Fruit fly (Drosophila melanogaster): ENCODE results near the gene CG44227.

The CG44227 gene

dm6 chr3R:8715371-8715770 lies 30.4 kb upstream of the CG44227 start:
- TF ChIP-seq EcR (GFP tag; optimal IDR thresholded peaks at IDR 0.05) (no peak), CG8478 (optimal IDR thresholded peaks at IDR 0.05) (no peak), psq (optimal IDR thresholded peaks at IDR 0.05) (no peak), Dll (optimal IDR thresholded peaks at IDR 0.05) (no peak), pan (optimal IDR thresholded peaks at IDR 0.05) (no peak), usp (GFP tag; optimal IDR thresholded peaks at IDR 0.05) (no peak)

dm6 chr3R:8712722-8713131 lies 27.8 kb upstream of the CG44227 start, which contains the start of gene CG8112:
Gene CG8112 (plus strand): TSS chr3R:8712933.
- TF ChIP-seq Dll (optimal IDR thresholded peaks at IDR 0.05), result no peak
- no peak for TF ChIP-seq usp (GFP tag; optimal IDR thresholded peaks at IDR 0.05)
- no peak for TF ChIP-seq psq (optimal IDR thresholded peaks at IDR 0.05)
- no peak for TF ChIP-seq CG8478 (optimal IDR thresholded peaks at IDR 0.05)
- TF ChIP-seq pan (optimal IDR thresholded peaks at IDR 0.05), result no peak
- no peak for TF ChIP-seq EcR (GFP tag; optimal IDR thresholded peaks at IDR 0.05)

- no peak for TF ChIP-seq pan (optimal IDR thresholded peaks at IDR 0.05)
- no peak for TF ChIP-seq EcR (GFP tag; optimal IDR thresholded peaks at IDR 0.05)
These were observed 27.0 kb upstream of the CG44227 start for dm6 chr3R:8711890-8712449.

dm6 chr3R:8707166-8707565 lies 22.2 kb upstream of the CG44227 start:
- TF ChIP-seq CG8478 (optimal IDR thresholded peaks at IDR 0.05), result no peak
- TF ChIP-seq EcR (GFP tag; optimal IDR thresholded peaks at IDR 0.05), result no peak
- TF ChIP-seq Dll (optimal IDR thresholded peaks at IDR 0.05), result no peak
- no peak for TF ChIP-seq psq (optimal IDR thresholded peaks at IDR 0.05)
- TF ChIP-seq usp (GFP tag; optimal IDR thresholded peaks at IDR 0.05), result no peak
- TF ChIP-seq pan (optimal IDR thresholded peaks at IDR 0.05), result no peak

dm6 chr3R:8705323-8706097 lies 20.5 kb upstream of the CG44227 start:
- no peak for TF ChIP-seq CG8478 (optimal IDR thresholded peaks at IDR 0.05)
- no peak for TF ChIP-seq Dll (optimal IDR thresholded peaks at IDR 0.05)
- TF ChIP-seq usp (GFP tag; optimal IDR thresholded peaks at IDR 0.05), result no peak
- TF ChIP-seq EcR (GFP tag; optimal IDR thresholded peaks at IDR 0.05), result no peak
- TF ChIP-seq pan (optimal IDR thresholded peaks at IDR 0.05), result no peak
- no peak for TF ChIP-seq psq (optimal IDR thresholded peaks at IDR 0.05)

- TF ChIP-seq EcR (GFP tag; optimal IDR thresholded peaks at IDR 0.05) (no peak), Dll (optimal IDR thresholded peaks at IDR 0.05) (no peak), pan (optimal IDR thresholded peaks at IDR 0.05) (no peak), CG8478 (optimal IDR thresholded peaks at IDR 0.05) (no peak), psq (optimal IDR thresholded peaks at IDR 0.05) (no peak), usp (GFP tag; optimal IDR thresholded peaks at IDR 0.05) (no peak)
These were observed 19.7 kb upstream of the CG44227 start for dm6 chr3R:8704669-8705068.

- no peak for TF ChIP-seq CG8478 (optimal IDR thresholded peaks at IDR 0.05)
- TF ChIP-seq psq (optimal IDR thresholded peaks at IDR 0.05), result no peak
- TF ChIP-seq pan (optimal IDR thresholded peaks at IDR 0.05), result no peak
- no peak for TF ChIP-seq EcR (GFP tag; optimal IDR thresholded peaks at IDR 0.05)
- no peak for TF ChIP-seq Dll (optimal IDR thresholded peaks at IDR 0.05)
- no peak for TF ChIP-seq usp (GFP tag; optimal IDR thresholded peaks at IDR 0.05)
These were observed 16.2 kb upstream of the CG44227 start for dm6 chr3R:8701197-8701596.

- TF ChIP-seq psq (optimal IDR thresholded peaks at IDR 0.05) (no peak), CG8478 (optimal IDR thresholded peaks at IDR 0.05) (no peak), Dll (optimal IDR thresholded peaks at IDR 0.05) (no peak), pan (optimal IDR thresholded peaks at IDR 0.05) (no peak), EcR (GFP tag; optimal IDR thresholded peaks at IDR 0.05) (no peak)
These were observed 15.7 kb upstream of the CG44227 start for dm6 chr3R:8700660-8701059.

dm6 chr3R:8699230-8699629 lies 14.3 kb upstream of the CG44227 start:
- TF ChIP-seq Dll (optimal IDR thresholded peaks at IDR 0.05) (no peak), EcR (GFP tag; optimal IDR thresholded peaks at IDR 0.05) (no peak), psq (optimal IDR thresholded peaks at IDR 0.05) (no peak), pan (optimal IDR thresholded peaks at IDR 0.05) (no peak), CG8478 (optimal IDR thresholded peaks at IDR 0.05) (no peak)

- TF ChIP-seq EcR (GFP tag; optimal IDR thresholded peaks at IDR 0.05) (no peak), usp (GFP tag; optimal IDR thresholded peaks at IDR 0.05) (no peak), Dll (optimal IDR thresholded peaks at IDR 0.05) (no peak), psq (optimal IDR thresholded peaks at IDR 0.05) (no peak), pan (optimal IDR thresholded peaks at IDR 0.05) (no peak), CG8478 (optimal IDR thresholded peaks at IDR 0.05) (no peak)
These were observed 12.8 kb upstream of the CG44227 start, which contains the start of gene hb for dm6 chr3R:8697772-8698259. Gene hb (minus strand): TSS chr3R:8697822.

- TF ChIP-seq Dll (optimal IDR thresholded peaks at IDR 0.05) (no peak), CG8478 (optimal IDR thresholded peaks at IDR 0.05) (no peak), usp (GFP tag; optimal IDR thresholded peaks at IDR 0.05) (no peak), pan (optimal IDR thresholded peaks at IDR 0.05) (no peak), EcR (GFP tag; optimal IDR thresholded peaks at IDR 0.05) (no peak)
These were observed 9.3 kb upstream of the CG44227 start for dm6 chr3R:8694110-8694826.

- no peak for TF ChIP-seq psq (optimal IDR thresholded peaks at IDR 0.05)
- TF ChIP-seq Dll (optimal IDR thresholded peaks at IDR 0.05), result no peak
- no peak for TF ChIP-seq EcR (GFP tag; optimal IDR thresholded peaks at IDR 0.05)
- TF ChIP-seq usp (GFP tag; optimal IDR thresholded peaks at IDR 0.05), result no peak
- TF ChIP-seq pan (optimal IDR thresholded peaks at IDR 0.05), result no peak
- TF ChIP-seq CG8478 (optimal IDR thresholded peaks at IDR 0.05), result no peak
These were observed 1.5 kb upstream of the CG44227 start for dm6 chr3R:8686446-8686845.

Data from whole organism.